Fruit fly (Drosophila melanogaster) whole organism, embryonic: ENCODE measurements around the gene CG3184.

Experiments
- Aef1 ChIP-seq: fragments of 200-800 bp; sonication (Bioruptor generic); IDR thresholded peaks from 3 replicates; pipeline ENCODE4 v1.3.6; 2022; ENCODE audit warnings: missing biosample characterization, missing genetic modification characterization
- Antp ChIP-seq: fragments of 200-800 bp; sonication (Bioruptor generic); optimal IDR thresholded peaks from 3 replicates; lab custom pipeline; 2016; ENCODE audit warnings: missing biosample characterization, missing genetic modification characterization
- Asciz ChIP-seq: fragments of 200-800 bp; sonication (Bioruptor generic); optimal IDR thresholded peaks from 2 replicates; lab custom pipeline; 2017; ENCODE audit warnings: missing biosample characterization, mild to moderate bottlenecking, missing genetic modification characterization, missing genetic modification reagents
- CG10147 ChIP-seq: fragments of 200-800 bp; sonication (Bioruptor generic); optimal IDR thresholded peaks from 2 replicates; lab custom pipeline; 2019; ENCODE audit warnings: missing biosample characterization, mild to moderate bottlenecking, missing genetic modification characterization, moderate library complexity
- CG1024 ChIP-seq: fragments of 200-800 bp; sonication (Bioruptor generic); IDR thresholded peaks from 2 replicates; pipeline ENCODE4 v1.3.6; 2022; ENCODE audit warnings: missing biosample characterization, missing genetic modification characterization
- CG12104 ChIP-seq: fragments of 200-800 bp; sonication (Bioruptor generic); optimal IDR thresholded peaks from 3 replicates; lab custom pipeline; 2016; ENCODE audit warnings: missing biosample characterization, missing genetic modification characterization
- CG12219 ChIP-seq: fragments of 200-800 bp; sonication (Bioruptor generic); optimal IDR thresholded peaks from 3 replicates; lab custom pipeline; 2018; ENCODE audit warnings: missing biosample characterization, mild to moderate bottlenecking, missing genetic modification characterization
- CG12299 ChIP-seq: fragments of 200-800 bp; sonication (Bioruptor generic); optimal IDR thresholded peaks from 2 replicates; lab custom pipeline; 2018; ENCODE audit warnings: missing biosample characterization, mild to moderate bottlenecking, missing genetic modification characterization
- CG14050 ChIP-seq: fragments of 200-800 bp; sonication (Bioruptor generic); IDR thresholded peaks from 3 replicates; pipeline ENCODE4 v1.3.6; 2022; ENCODE audit warnings: missing biosample characterization, missing genetic modification characterization
- CG15073 ChIP-seq: fragments of 200-800 bp; sonication (Bioruptor generic); optimal IDR thresholded peaks from 2 replicates; lab custom pipeline; 2016; ENCODE audit warnings: missing biosample characterization, missing genetic modification characterization
- CG15696 ChIP-seq: fragments of 200-800 bp; sonication (Bioruptor generic); optimal IDR thresholded peaks from 2 replicates; lab custom pipeline; 2019; ENCODE audit warnings: missing biosample characterization, mild to moderate bottlenecking, missing genetic modification characterization, moderate library complexity
- CG17359 ChIP-seq: fragments of 200-800 bp; sonication (Bioruptor generic); optimal IDR thresholded peaks from 3 replicates; lab custom pipeline; 2018; ENCODE audit warnings: missing biosample characterization, mild to moderate bottlenecking, missing genetic modification characterization, moderate library complexity
- CG18599 ChIP-seq: fragments of 200-800 bp; sonication (Bioruptor generic); optimal IDR thresholded peaks from 3 replicates; lab custom pipeline; 2017; ENCODE audit warnings: missing biosample characterization, missing genetic modification characterization, mild to moderate bottlenecking, moderate library complexity, missing genetic modification reagents
- CG2678 ChIP-seq: fragments of 200-800 bp; sonication (Bioruptor generic); optimal IDR thresholded peaks from 3 replicates; lab custom pipeline; 2019; ENCODE audit warnings: missing biosample characterization, mild to moderate bottlenecking, missing genetic modification characterization, moderate library complexity
- CG31441 ChIP-seq: fragments of 200-800 bp; sonication (Bioruptor generic); IDR thresholded peaks from 2 replicates; pipeline ENCODE4 v1.3.6; 2022; ENCODE audit warnings: missing biosample characterization, missing genetic modification characterization
- CG4328 ChIP-seq: fragments of 200-800 bp; sonication (Bioruptor generic); optimal IDR thresholded peaks from 3 replicates; lab custom pipeline; 2017; ENCODE audit warnings: missing biosample characterization, missing genetic modification reagents, missing genetic modification characterization
- CG4820 ChIP-seq: fragments of 200-800 bp; sonication (Bioruptor generic); optimal IDR thresholded peaks from 3 replicates; lab custom pipeline; 2016; ENCODE audit warnings: missing biosample characterization, missing genetic modification characterization
- CG6813 ChIP-seq: fragments of 200-800 bp; sonication (Bioruptor generic); optimal IDR thresholded peaks from 2 replicates; lab custom pipeline; 2017; ENCODE audit warnings: missing biosample characterization, missing genetic modification characterization, mild to moderate bottlenecking, moderate library complexity, missing genetic modification reagents
- CG7786 ChIP-seq: fragments of 200-800 bp; sonication (Bioruptor generic); optimal IDR thresholded peaks from 2 replicates; lab custom pipeline; 2016; ENCODE audit warnings: missing biosample characterization, missing genetic modification characterization
- D19A ChIP-seq: fragments of 200-800 bp; optimal IDR thresholded peaks from 3 replicates; lab custom pipeline; 2019; ENCODE audit warnings: missing biosample characterization, mild to moderate bottlenecking, missing genetic modification characterization, moderate library complexity
- Dbx ChIP-seq: fragments of 200-800 bp; sonication (Bioruptor generic); IDR thresholded peaks from 3 replicates; pipeline ENCODE4 v1.3.6; 2022; ENCODE audit warnings: missing biosample characterization, missing genetic modification characterization
- Dek ChIP-seq: fragments of 200-800 bp; sonication (Bioruptor generic); optimal IDR thresholded peaks from 3 replicates; lab custom pipeline; 2019; ENCODE audit warnings: missing biosample characterization, mild to moderate bottlenecking, missing genetic modification characterization, moderate library complexity
- Fer3 ChIP-seq: fragments of 200-800 bp; sonication (Bioruptor generic); optimal IDR thresholded peaks from 2 replicates; lab custom pipeline; 2018; ENCODE audit warnings: missing biosample characterization, mild to moderate bottlenecking, missing genetic modification characterization, moderate library complexity
- HLHmδ ChIP-seq: fragments of 200-800 bp; sonication (Bioruptor generic); optimal IDR thresholded peaks from 2 replicates; lab custom pipeline; 2018; ENCODE audit warnings: missing biosample characterization, mild to moderate bottlenecking, missing genetic modification characterization, moderate library complexity
- Hr78 ChIP-seq, 2 experiments: fragments of 200-800 bp in 1 of 2; fragments of >200 bp in 1 of 2; sonication (Bioruptor generic) in 1 of 2; optimal IDR thresholded peaks; 2 replicates each; lab custom pipeline; 2017 to 2019; ENCODE audit warnings: missing biosample characterization in 2 of 2, missing genetic modification characterization in 2 of 2, mild to moderate bottlenecking in 1 of 2, moderate library complexity in 1 of 2
- MESR4 ChIP-seq: fragments of 200-800 bp; sonication (Bioruptor generic); optimal IDR thresholded peaks from 2 replicates; lab custom pipeline; 2018; ENCODE audit warnings: missing biosample characterization, mild to moderate bottlenecking, missing genetic modification characterization, moderate library complexity
- Mad ChIP-seq: fragments of 200-800 bp; sonication (Bioruptor generic); optimal IDR thresholded peaks from 2 replicates; lab custom pipeline; 2016; ENCODE audit warnings: missing biosample characterization, missing genetic modification characterization
- Med ChIP-seq: fragments of 200-800 bp; sonication (Bioruptor generic); peaks from one replicate; lab custom pipeline; 2016; ENCODE audit warnings: missing biosample characterization, missing genetic modification characterization, mild to moderate bottlenecking, inconsistent platforms, moderate library complexity
- Mrtf ChIP-seq: fragments of 200-800 bp; sonication (Bioruptor generic); IDR thresholded peaks from 3 replicates; pipeline ENCODE4 v1.3.6; 2022; ENCODE audit warnings: missing biosample characterization, missing genetic modification characterization
- Pdp1 ChIP-seq, 2 experiments: fragments of 200-800 bp; sonication (Bioruptor generic); optimal IDR thresholded peaks; 3 replicates each; lab custom pipeline; 2016; ENCODE audit warnings: missing biosample characterization in 2 of 2, missing genetic modification characterization in 2 of 2, mild to moderate bottlenecking in 1 of 2, moderate library complexity in 1 of 2
- Rfx ChIP-seq: fragments of 200-800 bp; sonication (Bioruptor generic); IDR thresholded peaks from 2 replicates; pipeline ENCODE4 v1.3.6; 2022; ENCODE audit warnings: missing biosample characterization, missing genetic modification characterization
- Taf1 ChIP-seq: fragments of 200-800 bp; sonication (Bioruptor generic); IDR thresholded peaks from 2 replicates; pipeline ENCODE4 v1.3.6; 2022; ENCODE audit warnings: missing biosample characterization, missing genetic modification characterization
- aop ChIP-seq: fragments of 200-800 bp; sonication (Bioruptor generic); IDR thresholded peaks from 2 replicates; pipeline ENCODE4 v1.3.6; 2022; ENCODE audit warnings: missing biosample characterization, missing genetic modification characterization
- chinmo ChIP-seq: fragments of 200-800 bp; sonication (Bioruptor generic); IDR thresholded peaks from 4 replicates; pipeline ENCODE4 v1.3.6; 2022; ENCODE audit warnings: missing biosample characterization, missing genetic modification characterization; ENCODE audit not compliant: partially characterized antibody
- cwo ChIP-seq: fragments of 200-800 bp; sonication (Bioruptor generic); optimal IDR thresholded peaks from 3 replicates; lab custom pipeline; 2017; ENCODE audit warnings: missing biosample characterization, missing genetic modification characterization, mild to moderate bottlenecking, moderate library complexity, missing genetic modification reagents
- dm ChIP-seq: fragments of 200-800 bp; sonication (Bioruptor generic); optimal IDR thresholded peaks from 3 replicates; lab custom pipeline; 2016; ENCODE audit warnings: missing biosample characterization, missing genetic modification characterization
- fru ChIP-seq: fragments of >200 bp; optimal IDR thresholded peaks from 2 replicates; lab custom pipeline; 2017
- gsb ChIP-seq: fragments of 200-800 bp; sonication (Bioruptor generic); IDR thresholded peaks from 2 replicates; pipeline ENCODE4 v1.3.6; 2022; ENCODE audit warnings: missing biosample characterization, missing genetic modification characterization
- hbn ChIP-seq: fragments of 200-800 bp; sonication (Bioruptor generic); IDR thresholded peaks from 2 replicates; pipeline ENCODE4 v1.3.6; 2022; ENCODE audit warnings: missing biosample characterization, missing genetic modification characterization; ENCODE audit not compliant: partially characterized antibody
- luna ChIP-seq: fragments of 200-800 bp; sonication (Bioruptor generic); optimal IDR thresholded peaks from 2 replicates; lab custom pipeline; 2016; ENCODE audit warnings: missing biosample characterization, missing genetic modification characterization
- mam ChIP-seq: fragments of 200-800 bp; sonication (Bioruptor generic); optimal IDR thresholded peaks from 3 replicates; lab custom pipeline; 2016; ENCODE audit warnings: missing biosample characterization, missing genetic modification characterization
- pan ChIP-seq, 4 experiments: fragments of >200 bp in 3 of 4; fragments of 200-800 bp in 1 of 4; sonication (Bioruptor generic) in 1 of 4; optimal IDR thresholded peaks in 3 of 4; IDR thresholded peaks in 1 of 4; 2 replicates each; pipeline versions ENCODE4 v1.3.6 to Lab custom; 2017 to 2022; ENCODE audit warnings: missing biosample characterization in 2 of 4, missing genetic modification characterization in 2 of 4, mixed read lengths in 1 of 4
- pita ChIP-seq: fragments of 200-800 bp; sonication (Bioruptor generic); optimal IDR thresholded peaks from 2 replicates; lab custom pipeline; 2017; ENCODE audit warnings: missing biosample characterization, mild to moderate bottlenecking, missing genetic modification characterization
- sisA ChIP-seq: fragments of 200-800 bp; sonication (Bioruptor generic); IDR thresholded peaks from 2 replicates; pipeline ENCODE4 v1.3.6; 2022; ENCODE audit warnings: missing biosample characterization, missing genetic modification characterization
- ttk ChIP-seq: fragments of 200-800 bp; sonication (Bioruptor generic); IDR thresholded peaks from 2 replicates; pipeline ENCODE4 v2.1.2; 2022; ENCODE audit warnings: missing biosample characterization, missing genetic modification characterization
- usp ChIP-seq: fragments of >200 bp; optimal IDR thresholded peaks from 2 replicates; lab custom pipeline; 2017; ENCODE audit warnings: missing biosample characterization, missing genetic modification characterization
- wdn ChIP-seq: fragments of 200-800 bp; sonication (Bioruptor generic); IDR thresholded peaks from 2 replicates; pipeline ENCODE4 v1.3.6; 2022; ENCODE audit warnings: missing biosample characterization, missing genetic modification characterization
- wek ChIP-seq: fragments of 200-800 bp; sonication (Bioruptor generic); optimal IDR thresholded peaks from 3 replicates; lab custom pipeline; 2018; ENCODE audit warnings: missing biosample characterization, mild to moderate bottlenecking, missing genetic modification characterization, moderate library complexity

CG3184 gene

dm6 chrX:6662876-6663551 lies 25.6 kb downstream of the CG3184 start (continued):
- no peak for TF ChIP-seq MESR4 (GFP tag; lab: Kevin White, UChicago)
- TF ChIP-seq hbn (GFP tag; lab: Robert Waterston, UW) = no peak
- 0 out of 3 replicates have a peak, but pooled peaks have one; percentile 32 for TF ChIP-seq Mrtf (GFP tag; lab: Robert Waterston, UW)
- peak; percentile 31 for TF ChIP-seq Asciz (GFP tag; lab: Kevin White, UChicago)
- peak; percentile 32; the same call in 1 of the 3 replicates for TF ChIP-seq CG14050 (GFP tag; lab: Robert Waterston, UW)
- TF ChIP-seq CG6813 (GFP tag; lab: Kevin White, UChicago) = no peak
- TF ChIP-seq mam (GFP tag; lab: Kevin White, UChicago) = peak; percentile 24
- TF ChIP-seq Antp (GFP tag; lab: Kevin White, UChicago) = peak; percentile 48
- TF ChIP-seq CG4820 = peak; percentile 13
- peak; percentile 76; the same call in 1 of the 2 replicates for TF ChIP-seq Rfx
- TF ChIP-seq D19A (tag; lab: Kevin White, UChicago) = no peak
- no peak for TF ChIP-seq aop (GFP tag; lab: Robert Waterston, UW)
- TF ChIP-seq Hr78 (GFP tag; optimal IDR thresholded peaks at IDR 0.05; lab: Kevin White, UChicago) = peak in 1 of 2 experiments; percentile 46
- TF ChIP-seq sisA (GFP tag; lab: Robert Waterston, UW) = peak; percentile 49
- TF ChIP-seq CG4328 (GFP tag; lab: Kevin White, UChicago) = no peak
- no peak for TF ChIP-seq fru (lab: Kevin White, UChicago)
- peak; percentile 46 for TF ChIP-seq CG31441
- TF ChIP-seq usp = no peak
- TF ChIP-seq luna (GFP tag; lab: Kevin White, UChicago) = no peak
- peak; percentile 15 to 24 for TF ChIP-seq Pdp1 (GFP tag; optimal IDR thresholded peaks at IDR 0.05; lab: Kevin White, UChicago)
- 0 out of 3 replicates have a peak, but pooled peaks have one; percentile 34 for TF ChIP-seq Dbx
- TF ChIP-seq cwo = peak; percentile 4
- peak; percentile 84 for TF ChIP-seq Med (GFP tag; lab: Kevin White, UChicago)
- peak; percentile 35; the same call in 1 of the 2 replicates for TF ChIP-seq ttk
- TF ChIP-seq CG17359 (tag; lab: Kevin White, UChicago) = peak; percentile 19
- no peak for TF ChIP-seq chinmo
- TF ChIP-seq wek = no peak
- TF ChIP-seq Taf1 = no peak
- peak; percentile 19 for TF ChIP-seq Dek
- no peak for TF ChIP-seq CG1024 (GFP tag; lab: Robert Waterston, UW)
- no peak for TF ChIP-seq CG12104
- no peak for TF ChIP-seq CG15696
- peak; percentile 46 for TF ChIP-seq CG12219 (GFP tag; lab: Kevin White, UChicago)
- TF ChIP-seq CG2678 (tag; lab: Kevin White, UChicago) = peak; percentile 63
- peak; percentile 49 for TF ChIP-seq CG7786 (GFP tag; lab: Kevin White, UChicago)
- TF ChIP-seq CG15073 (GFP tag; lab: Kevin White, UChicago) = no peak
- TF ChIP-seq pita (GFP tag; lab: Kevin White, UChicago) = no peak
- no peak for TF ChIP-seq pan (optimal IDR thresholded peaks at IDR 0.05; lab: Kevin White, UChicago)
- TF ChIP-seq pan (GFP tag; optimal IDR thresholded peaks at IDR 0.05 in 1 of 2, IDR thresholded peaks at IDR 0.05 in 1 of 2) = peak in 1 of 2 experiments; percentile 61
- 0 out of 2 replicates have a peak, but pooled peaks have one; percentile 31 for TF ChIP-seq gsb
- TF ChIP-seq HLHmδ (GFP tag; lab: Kevin White, UChicago) = no peak
- peak; percentile 16 for TF ChIP-seq Fer3 (tag; lab: Kevin White, UChicago)
- peak; percentile 49 for TF ChIP-seq CG18599 (GFP tag; lab: Kevin White, UChicago)
- TF ChIP-seq dm = peak; percentile 18
- TF ChIP-seq CG10147 (GFP tag; lab: Kevin White, UChicago) = no peak
- no peak for TF ChIP-seq CG12299 (tag; lab: Kevin White, UChicago)
- peak; percentile 35 for TF ChIP-seq Mad
- TF ChIP-seq Aef1 (GFP tag; lab: Robert Waterston, UW) = peak; percentile 37; the same call in 1 of the 3 replicates
- peak; percentile 36; the same call in 1 of the 2 replicates for TF ChIP-seq wdn (GFP tag; lab: Robert Waterston, UW)
